Fruit fly (Drosophila melanogaster) whole organism, embryonic: ENCODE measurements around the gene CG14221.

Experiments
- ATbp ChIP-seq: fragments of 200-800 bp; sonication (Bioruptor generic); optimal IDR thresholded peaks from 2 replicates; lab custom pipeline; 2017; ENCODE audit warnings: missing biosample characterization, mild to moderate bottlenecking, missing genetic modification characterization, missing genetic modification reagents
- BtbVII ChIP-seq: fragments of 200-800 bp; sonication (Bioruptor generic); optimal IDR thresholded peaks from 3 replicates; lab custom pipeline; 2017; ENCODE audit warnings: missing biosample characterization, mild to moderate bottlenecking, missing genetic modification characterization
- Bteb2 ChIP-seq: fragments of 200-800 bp; sonication (Bioruptor generic); optimal IDR thresholded peaks from 2 replicates; lab custom pipeline; 2016; ENCODE audit warnings: missing biosample characterization, missing genetic modification characterization
- CG11723 ChIP-seq: fragments of 200-800 bp; sonication (Bioruptor generic); optimal IDR thresholded peaks from 2 replicates; lab custom pipeline; 2017; ENCODE audit warnings: missing biosample characterization, mild to moderate bottlenecking, missing genetic modification characterization
- CG1233 ChIP-seq: fragments of 200-800 bp; sonication (Bioruptor generic); optimal IDR thresholded peaks from 4 replicates; lab custom pipeline; 2018; ENCODE audit warnings: missing biosample characterization, mild to moderate bottlenecking, missing genetic modification characterization
- CG15514 ChIP-seq: fragments of 200-800 bp; sonication (Bioruptor generic); optimal IDR thresholded peaks from 3 replicates; lab custom pipeline; 2017; ENCODE audit warnings: missing biosample characterization, missing genetic modification characterization, mild to moderate bottlenecking, moderate library complexity, missing genetic modification reagents
- CG15696 ChIP-seq: fragments of 200-800 bp; sonication (Bioruptor generic); optimal IDR thresholded peaks from 2 replicates; lab custom pipeline; 2019; ENCODE audit warnings: missing biosample characterization, mild to moderate bottlenecking, missing genetic modification characterization, moderate library complexity
- CG18476 ChIP-seq: fragments of 200-800 bp; sonication (Bioruptor generic); optimal IDR thresholded peaks from 2 replicates; lab custom pipeline; 2016; ENCODE audit warnings: missing biosample characterization, mild to moderate bottlenecking, missing genetic modification characterization
- CG30403 ChIP-seq: fragments of 200-800 bp; sonication (Bioruptor generic); optimal IDR thresholded peaks from 3 replicates; lab custom pipeline; 2016; ENCODE audit warnings: missing biosample characterization, missing genetic modification characterization
- CG3281 ChIP-seq: fragments of 200-800 bp; sonication (Bioruptor generic); optimal IDR thresholded peaks from 3 replicates; lab custom pipeline; 2017; ENCODE audit warnings: missing biosample characterization, mild to moderate bottlenecking, missing genetic modification characterization
- CG34376 ChIP-seq: fragments of 200-800 bp; sonication (Bioruptor generic); optimal IDR thresholded peaks from 2 replicates; lab custom pipeline; 2018; ENCODE audit warnings: missing biosample characterization, mild to moderate bottlenecking, missing genetic modification characterization
- CG4328 ChIP-seq: fragments of 200-800 bp; sonication (Bioruptor generic); optimal IDR thresholded peaks from 3 replicates; lab custom pipeline; 2017; ENCODE audit warnings: missing biosample characterization, missing genetic modification reagents, missing genetic modification characterization
- CG4404 ChIP-seq: fragments of 200-800 bp; sonication (Bioruptor generic); IDR thresholded peaks from 2 replicates; pipeline ENCODE4 v1.3.6; 2022; ENCODE audit warnings: missing biosample characterization, missing genetic modification characterization
- CG4424 ChIP-seq: fragments of 200-800 bp; sonication (Bioruptor generic); optimal IDR thresholded peaks from 3 replicates; lab custom pipeline; 2016; ENCODE audit warnings: missing biosample characterization, missing genetic modification characterization
- CG4707 ChIP-seq: fragments of 200-800 bp; sonication (Bioruptor generic); optimal IDR thresholded peaks from 2 replicates; lab custom pipeline; 2018; ENCODE audit warnings: missing biosample characterization, mild to moderate bottlenecking, missing genetic modification characterization, moderate library complexity
- CG4820 ChIP-seq: fragments of 200-800 bp; sonication (Bioruptor generic); optimal IDR thresholded peaks from 3 replicates; lab custom pipeline; 2016; ENCODE audit warnings: missing biosample characterization, missing genetic modification characterization
- CG5180 ChIP-seq: fragments of 200-800 bp; sonication (Bioruptor generic); optimal IDR thresholded peaks from 3 replicates; lab custom pipeline; 2017; ENCODE audit warnings: missing biosample characterization, missing genetic modification characterization, mild to moderate bottlenecking, moderate library complexity, missing genetic modification reagents
- CG5953 ChIP-seq: fragments of 200-800 bp; sonication (Bioruptor generic); IDR thresholded peaks from 2 replicates; pipeline ENCODE4 v1.3.6; 2022; ENCODE audit warnings: missing biosample characterization, missing genetic modification characterization
- CG6254 ChIP-seq: fragments of 200-800 bp; sonication (Bioruptor generic); optimal IDR thresholded peaks from 3 replicates; lab custom pipeline; 2017; ENCODE audit warnings: mild to moderate bottlenecking, missing biosample characterization, missing genetic modification reagents, missing genetic modification characterization
- CG6689 ChIP-seq: fragments of 200-800 bp; sonication (Bioruptor generic); IDR thresholded peaks from 2 replicates; pipeline ENCODE4 v1.3.6; 2022; ENCODE audit warnings: missing biosample characterization, missing genetic modification characterization
- CG6765 ChIP-seq: fragments of 200-800 bp; sonication (Bioruptor generic); optimal IDR thresholded peaks from 3 replicates; lab custom pipeline; 2017; ENCODE audit warnings: missing biosample characterization, mild to moderate bottlenecking, missing genetic modification characterization
- CG7928 ChIP-seq: fragments of 200-800 bp; sonication (Bioruptor generic); optimal IDR thresholded peaks from 2 replicates; lab custom pipeline; 2017; ENCODE audit warnings: missing biosample characterization, mild to moderate bottlenecking, missing genetic modification characterization
- CG8388 ChIP-seq: fragments of 200-800 bp; sonication (Bioruptor generic); optimal IDR thresholded peaks from 2 replicates; lab custom pipeline; 2019; ENCODE audit warnings: missing biosample characterization, mild to moderate bottlenecking, missing genetic modification characterization, moderate library complexity
- CG8924 ChIP-seq: fragments of 200-800 bp; optimal IDR thresholded peaks from 3 replicates; lab custom pipeline; 2019; ENCODE audit warnings: missing biosample characterization, mild to moderate bottlenecking, missing genetic modification characterization, moderate library complexity
- CG9437 ChIP-seq: fragments of 200-800 bp; sonication (Bioruptor generic); optimal IDR thresholded peaks from 2 replicates; lab custom pipeline; 2018; ENCODE audit warnings: missing biosample characterization, mild to moderate bottlenecking, missing genetic modification characterization
- CG9727 ChIP-seq: fragments of 200-800 bp; sonication (Bioruptor generic); optimal IDR thresholded peaks from 3 replicates; lab custom pipeline; 2017; ENCODE audit warnings: missing biosample characterization, mild to moderate bottlenecking, missing genetic modification characterization
- CG9817 ChIP-seq: fragments of 200-800 bp; sonication (Bioruptor generic); optimal IDR thresholded peaks from 2 replicates; lab custom pipeline; 2018; ENCODE audit warnings: missing biosample characterization, mild to moderate bottlenecking, missing genetic modification characterization, moderate library complexity
- Dad ChIP-seq: fragments of 200-800 bp; sonication (Bioruptor generic); optimal IDR thresholded peaks from 3 replicates; lab custom pipeline; 2016; ENCODE audit warnings: missing biosample characterization, missing genetic modification characterization
- Dbx ChIP-seq: fragments of 200-800 bp; sonication (Bioruptor generic); IDR thresholded peaks from 3 replicates; pipeline ENCODE4 v1.3.6; 2022; ENCODE audit warnings: missing biosample characterization, missing genetic modification characterization
- Fer3 ChIP-seq: fragments of 200-800 bp; sonication (Bioruptor generic); optimal IDR thresholded peaks from 2 replicates; lab custom pipeline; 2018; ENCODE audit warnings: missing biosample characterization, mild to moderate bottlenecking, missing genetic modification characterization, moderate library complexity
- Hr3 ChIP-seq: fragments of 200-800 bp; sonication (Bioruptor generic); optimal IDR thresholded peaks from 3 replicates; lab custom pipeline; 2016; ENCODE audit warnings: missing biosample characterization, missing genetic modification characterization
- Spps ChIP-seq: fragments of 200-800 bp; sonication (Bioruptor generic); optimal IDR thresholded peaks from 2 replicates; lab custom pipeline; 2018; ENCODE audit warnings: missing biosample characterization, mild to moderate bottlenecking, missing genetic modification characterization
- ab ChIP-seq: fragments of 200-800 bp; sonication (Bioruptor generic); optimal IDR thresholded peaks from 2 replicates; lab custom pipeline; 2016; ENCODE audit warnings: missing biosample characterization, missing genetic modification characterization
- az2 ChIP-seq: fragments of 200-800 bp; sonication (Bioruptor generic); optimal IDR thresholded peaks from 3 replicates; lab custom pipeline; 2016; ENCODE audit warnings: missing biosample characterization, missing genetic modification characterization
- bsh ChIP-seq, 2 experiments: fragments of 200-800 bp; sonication (Bioruptor generic); optimal IDR thresholded peaks; 2 replicates each; lab custom pipeline; 2017 to 2018; ENCODE audit warnings: mild to moderate bottlenecking in 2 of 2, missing biosample characterization in 2 of 2, missing genetic modification characterization in 2 of 2, moderate library complexity in 1 of 2
- cg ChIP-seq: fragments of 200-800 bp; sonication (Bioruptor generic); optimal IDR thresholded peaks from 3 replicates; lab custom pipeline; 2019; ENCODE audit warnings: missing biosample characterization, mild to moderate bottlenecking, missing genetic modification characterization, moderate library complexity
- chif ChIP-seq, 2 experiments: fragments of 200-800 bp; sonication (Bioruptor generic); optimal IDR thresholded peaks; 3 replicates each; lab custom pipeline; 2016; ENCODE audit warnings: missing biosample characterization in 2 of 2, missing genetic modification characterization in 2 of 2
- chm ChIP-seq: fragments of 200-800 bp; sonication (Bioruptor generic); IDR thresholded peaks from 2 replicates; pipeline ENCODE4 v1.3.6; 2022; ENCODE audit warnings: missing biosample characterization, missing genetic modification characterization
- fd96Cb ChIP-seq: fragments of 200-800 bp; sonication (Bioruptor generic); optimal IDR thresholded peaks from 2 replicates; lab custom pipeline; 2018; ENCODE audit warnings: missing biosample characterization, mild to moderate bottlenecking, missing genetic modification characterization, moderate library complexity
- ftz-f1 ChIP-seq: fragments of 200-800 bp; sonication (Bioruptor generic); optimal IDR thresholded peaks from 2 replicates; lab custom pipeline; 2016; ENCODE audit warnings: missing biosample characterization, missing genetic modification characterization
- grau ChIP-seq: fragments of 200-800 bp; optimal IDR thresholded peaks from 3 replicates; lab custom pipeline; 2019; ENCODE audit warnings: missing biosample characterization, mild to moderate bottlenecking, missing genetic modification characterization, moderate library complexity
- lab ChIP-seq: fragments of 200-800 bp; sonication (Bioruptor generic); optimal IDR thresholded peaks from 3 replicates; lab custom pipeline; 2017; ENCODE audit warnings: missing biosample characterization, missing genetic modification characterization, mild to moderate bottlenecking, moderate library complexity, missing genetic modification reagents
- nau ChIP-seq: fragments of 200-800 bp; sonication (Bioruptor generic); optimal IDR thresholded peaks from 3 replicates; lab custom pipeline; 2017; ENCODE audit warnings: missing biosample characterization, mild to moderate bottlenecking, missing genetic modification characterization, missing genetic modification reagents
- pan ChIP-seq, 4 experiments: fragments of >200 bp in 3 of 4; fragments of 200-800 bp in 1 of 4; sonication (Bioruptor generic) in 1 of 4; optimal IDR thresholded peaks in 3 of 4; IDR thresholded peaks in 1 of 4; 2 replicates each; pipeline versions ENCODE4 v1.3.6 to Lab custom; 2017 to 2022; ENCODE audit warnings: missing biosample characterization in 2 of 4, missing genetic modification characterization in 2 of 4, mixed read lengths in 1 of 4
- repo ChIP-seq: fragments of 200-800 bp; sonication (Bioruptor generic); optimal IDR thresholded peaks from 2 replicates; lab custom pipeline; 2016; ENCODE audit warnings: missing biosample characterization, missing genetic modification characterization
- trem ChIP-seq: fragments of 200-800 bp; optimal IDR thresholded peaks from 3 replicates; lab custom pipeline; 2019; ENCODE audit warnings: missing biosample characterization, mild to moderate bottlenecking, missing genetic modification characterization, moderate library complexity
- twi ChIP-seq: fragments of 200-800 bp; optimal IDR thresholded peaks from 2 replicates; lab custom pipeline; 2019; ENCODE audit warnings: missing biosample characterization, mild to moderate bottlenecking, missing genetic modification characterization, moderate library complexity
- z ChIP-seq: fragments of 200-800 bp; sonication (Bioruptor generic); IDR thresholded peaks from 3 replicates; pipeline ENCODE4 v1.3.6; 2022; ENCODE audit warnings: missing biosample characterization, missing genetic modification characterization

CG14221 gene

DNA sequence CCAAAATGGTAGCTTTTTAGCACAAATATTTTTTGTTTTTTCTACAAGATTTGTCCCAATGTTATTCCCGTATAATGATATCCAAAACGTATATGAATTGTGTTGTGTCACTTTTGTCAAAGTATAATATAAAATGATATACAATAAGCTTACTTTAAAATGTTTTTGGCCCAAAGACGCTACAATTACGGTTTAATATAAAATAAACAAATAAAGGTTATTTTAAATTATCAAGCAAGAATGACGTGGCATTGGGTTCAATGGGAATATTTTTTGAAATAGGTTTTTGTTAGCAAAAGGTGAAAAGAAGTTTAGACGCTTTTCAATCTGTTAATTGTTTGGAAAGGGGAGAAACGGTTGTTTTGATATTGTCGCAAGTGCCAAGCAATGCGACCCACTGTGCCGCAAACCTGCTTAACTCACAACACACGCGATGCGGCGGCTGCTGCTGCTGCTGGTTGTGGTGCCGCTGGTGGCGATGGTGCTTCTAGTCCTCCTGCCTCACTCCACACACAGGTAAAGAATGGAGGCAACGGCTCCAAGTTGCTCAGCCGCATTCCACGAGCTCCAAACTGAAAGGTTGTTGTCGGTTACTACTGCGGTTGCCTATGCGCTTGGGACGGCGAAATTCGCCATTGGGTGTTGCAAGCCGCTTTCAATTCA is 42.3 kb upstream of the CG14221 start (continued):
- TF ChIP-seq chif (GFP tag; optimal IDR thresholded peaks at IDR 0.05; lab: Kevin White, UChicago) (peak in 1 of 2 experiments; percentile 3), CG8388 (peak; percentile 39), repo (no peak), pan (optimal IDR thresholded peaks at IDR 0.05; lab: Kevin White, UChicago) (no peak), pan (GFP tag; optimal IDR thresholded peaks at IDR 0.05 in 1 of 2, IDR thresholded peaks at IDR 0.05 in 1 of 2) (peak in 1 of 2 experiments; percentile 35), trem (tag; lab: Kevin White, UChicago) (peak; percentile 17), CG5180 (GFP tag; lab: Kevin White, UChicago) (peak; percentile 27), CG5953 (GFP tag; lab: Robert Waterston, UW) (no peak), CG9817 (tag; lab: Kevin White, UChicago) (peak; percentile 4), Bteb2 (peak; percentile 31), ATbp (GFP tag; lab: Kevin White, UChicago) (peak; percentile 24), chm (GFP tag; lab: Robert Waterston, UW) (no peak), CG8924 (peak; percentile 69), CG15696 (peak; percentile 61), CG4707 (GFP tag; lab: Kevin White, UChicago) (peak; percentile 44), BtbVII (GFP tag; lab: Kevin White, UChicago) (peak; percentile 5), CG9437 (GFP tag; lab: Kevin White, UChicago) (peak; percentile 76), CG30403 (GFP tag; lab: Kevin White, UChicago) (peak; percentile 72), CG9727 (peak; percentile 78), Fer3 (tag; lab: Kevin White, UChicago) (peak; percentile 44), CG6689 (GFP tag; lab: Robert Waterston, UW) (peak; percentile 29; the same call in 1 of the 2 replicates), CG34376 (GFP tag; lab: Kevin White, UChicago) (peak; percentile 58), CG7928 (GFP tag; lab: Kevin White, UChicago) (no peak), Dad (no peak), ab (GFP tag; lab: Kevin White, UChicago) (peak; percentile 4), lab (GFP tag; lab: Kevin White, UChicago) (peak; percentile 50), CG4820 (GFP tag; lab: Kevin White, UChicago) (peak; percentile 16), Hr3 (peak; percentile 25), CG6254 (GFP tag; lab: Kevin White, UChicago) (peak; percentile 40), cg (GFP tag; lab: Kevin White, UChicago) (peak; percentile 5), CG3281 (GFP tag; lab: Kevin White, UChicago) (peak; percentile 56), Spps (peak; percentile 37), ftz-f1 (GFP tag; lab: Kevin White, UChicago) (no peak), CG18476 (GFP tag; lab: Kevin White, UChicago) (peak; percentile 55), grau (tag; lab: Kevin White, UChicago) (peak; percentile 66), z (GFP tag; lab: Robert Waterston, UW) (no peak), CG4404 (GFP tag; lab: Robert Waterston, UW) (0 out of 2 replicates have a peak, but pooled peaks have one; percentile 26), CG15514 (GFP tag; lab: Kevin White, UChicago) (peak; percentile 36), bsh (GFP tag; optimal IDR thresholded peaks at IDR 0.05; lab: Kevin White, UChicago) (peak in 1 of 2 experiments; percentile 31), CG1233 (GFP tag; lab: Kevin White, UChicago) (peak; percentile 57), nau (GFP tag; lab: Kevin White, UChicago) (no peak), CG4424 (peak; percentile 45), CG11723 (peak; percentile 27), az2 (peak; percentile 64), Dbx (GFP tag; lab: Robert Waterston, UW) (no peak), fd96Cb (tag; lab: Kevin White, UChicago) (peak; percentile 37), CG6765 (peak; percentile 42), twi (tag; lab: Kevin White, UChicago) (peak; percentile 23), CG4328 (GFP tag; lab: Kevin White, UChicago) (peak; percentile 28)
